Worm (Caenorhabditis elegans): ENCODE measurements around the gene T05G5.1.

Gene T05G5.1

ce11 chrIII:9696417-9696816 is 46.7 kb downstream of the T05G5.1 start, which contains the start of gene bud-31:
Gene bud-31, minus strand, starts transcription at chrIII:9696517.
- TF ChIP-seq nhr-20 (tag; optimal IDR thresholded peaks at IDR 0.05): no peak
- TF ChIP-seq rnt-1 (tag; optimal IDR thresholded peaks at IDR 0.05): no peak
- no peak for TF ChIP-seq vab-15 (tag; optimal IDR thresholded peaks at IDR 0.05)
- TF ChIP-seq snu-23 (GFP tag; optimal IDR thresholded peaks at IDR 0.05): no peak
- no peak for TF ChIP-seq efl-3 (GFP tag; optimal IDR thresholded peaks at IDR 0.05)
- no peak for TF ChIP-seq ets-5 (GFP tag; IDR thresholded peaks at IDR 0.05)
- TF ChIP-seq egl-27 (tag; optimal IDR thresholded peaks at IDR 0.05): no peak
- no peak for TF ChIP-seq mep-1 (tag; optimal IDR thresholded peaks at IDR 0.05)
- TF ChIP-seq nhr-84 (tag; optimal IDR thresholded peaks at IDR 0.05): no peak
- TF ChIP-seq efl-1 (optimal IDR thresholded peaks at IDR 0.05): no peak
- TF ChIP-seq efl-1 (GFP tag; optimal IDR thresholded peaks at IDR 0.05 in 1 of 2): no peak
- no peak for TF ChIP-seq nhr-76 (tag; optimal IDR thresholded peaks at IDR 0.05)
- TF ChIP-seq aha-1 (tag; optimal IDR thresholded peaks at IDR 0.05): no peak

ce11 chrIII:9695379-9695778 is 47.8 kb downstream of the T05G5.1 start:
- TF ChIP-seq F16B12.6 (tag; optimal IDR thresholded peaks at IDR 0.05) (peak; percentile 87), nhr-47 (tag; optimal IDR thresholded peaks at IDR 0.05) (peak; percentile 3), elt-3 (tag; optimal IDR thresholded peaks at IDR 0.05) (peak in 1 of 6 experiments; percentile 20), ceh-8 (GFP tag; optimal IDR thresholded peaks at IDR 0.05) (no peak), mep-1 (tag; optimal IDR thresholded peaks at IDR 0.05) (peak; percentile 26), C16A3.4 (tag; optimal IDR thresholded peaks at IDR 0.05) (peak; percentile 29), sptf-1 (tag; optimal IDR thresholded peaks at IDR 0.05) (no peak), aha-1 (tag; optimal IDR thresholded peaks at IDR 0.05) (no peak), nhr-12 (tag; optimal IDR thresholded peaks at IDR 0.05) (no peak), blmp-1 (tag; optimal IDR thresholded peaks at IDR 0.05) (peak; percentile 14), rnt-1 (tag; optimal IDR thresholded peaks at IDR 0.05) (peak; percentile 7), swsn-7 (tag; optimal IDR thresholded peaks at IDR 0.05) (peak; percentile 20), efl-1 (optimal IDR thresholded peaks at IDR 0.05) (peak; percentile 36 to 61), efl-1 (GFP tag; optimal IDR thresholded peaks at IDR 0.05 in 1 of 2) (peak; percentile 60 to 96), dpl-1 (GFP tag; optimal IDR thresholded peaks at IDR 0.05) (peak; percentile 37 to 63 (median 48)), lin-14 (GFP tag; optimal IDR thresholded peaks at IDR 0.05) (peak; percentile 16), lin-35 (GFP tag; optimal IDR thresholded peaks at IDR 0.05) (peak; percentile 44 to 71), snu-23 (GFP tag; optimal IDR thresholded peaks at IDR 0.05) (peak; percentile 46), pag-3 (tag; optimal IDR thresholded peaks at IDR 0.05; ENCODE audit: borderline replicate concordance, insufficient read depth) (no peak), lsy-2 (tag; optimal IDR thresholded peaks at IDR 0.05) (peak; percentile 35 to 62), mef-2 (tag; optimal IDR thresholded peaks at IDR 0.05) (no peak), nhr-71 (tag; optimal IDR thresholded peaks at IDR 0.05) (peak; percentile 38), ceh-88 (GFP tag; IDR thresholded peaks at IDR 0.05) (no peak)

ce11 chrIII:9694474-9694873 is 48.7 kb downstream of the T05G5.1 start, which contains the start of gene set-3:
Gene set-3, minus strand, starts transcription at chrIII:9694574.
- no peak for TF ChIP-seq tlp-1 (tag; optimal IDR thresholded peaks at IDR 0.05)
- no peak for TF ChIP-seq ceh-90 (tag; optimal IDR thresholded peaks at IDR 0.05)
- TF ChIP-seq nhr-47 (tag; optimal IDR thresholded peaks at IDR 0.05): no peak

- TF ChIP-seq nhr-71 (tag; optimal IDR thresholded peaks at IDR 0.05) (no peak), pax-3 (tag; optimal IDR thresholded peaks at IDR 0.05) (no peak), egl-13 (tag; optimal IDR thresholded peaks at IDR 0.05) (no peak), sptf-1 (tag; optimal IDR thresholded peaks at IDR 0.05) (no peak), lin-15B (tag; optimal IDR thresholded peaks at IDR 0.05) (no peak), fos-1 (tag; optimal IDR thresholded peaks at IDR 0.05) (no peak), aly-2 (tag; optimal IDR thresholded peaks at IDR 0.05) (no peak), ceh-88 (GFP tag; IDR thresholded peaks at IDR 0.05) (no peak), unc-62 (GFP tag; optimal IDR thresholded peaks at IDR 0.05) (no peak), unc-130 (tag; optimal IDR thresholded peaks at IDR 0.05) (no peak), nhr-19 (GFP tag; conservative IDR thresholded peaks at IDR 0.05) (no peak), nhr-237 (tag; optimal IDR thresholded peaks at IDR 0.05) (no peak), C16A3.4 (tag; optimal IDR thresholded peaks at IDR 0.05) (no peak), unc-30 (tag; optimal IDR thresholded peaks at IDR 0.05) (no peak), ceh-90 (tag; optimal IDR thresholded peaks at IDR 0.05) (no peak), fkh-8 (tag; optimal IDR thresholded peaks at IDR 0.05) (no peak), snu-23 (GFP tag; optimal IDR thresholded peaks at IDR 0.05) (no peak), mef-2 (tag; optimal IDR thresholded peaks at IDR 0.05) (no peak)
These were observed 53.1 kb downstream of the T05G5.1 start, which contains the start of gene best-5 for ce11 chrIII:9690044-9690443. Gene best-5, minus strand, starts transcription at chrIII:9690253.
